Worm (Caenorhabditis elegans) whole organism, L4 larva: ENCODE results near the gene sri-43.
A peak's percentile ranks its signal among the peaks of the same experiment; 100 is the strongest.

Experiments
- R02D3.7 ChIP-seq: fragments of 150-350 bp; sonication (generic microtip); optimal IDR thresholded peaks from 3 replicates; lab custom pipeline; 2014; ENCODE audit warnings: missing biosample characterization, missing genetic modification characterization
- Y5F2A.4 ChIP-seq: fragments of 200-800 bp; sonication (Bioruptor generic); optimal IDR thresholded peaks from 2 replicates; lab custom pipeline; 2018; ENCODE audit warnings: mild to moderate bottlenecking, missing genetic modification characterization, missing compliant biosample characterization
- ama-1 ChIP-seq: fragments of 150-350 bp; optimal IDR thresholded peaks from 2 replicates; lab custom pipeline; 2014; ENCODE audit warnings: inconsistent platforms, mixed read lengths
- arid-1 ChIP-seq: fragments of 200-800 bp; sonication (Bioruptor generic); conservative IDR thresholded peaks from 2 replicates; pipeline ENCODE4 v1.3.6; 2022; ENCODE audit warnings: missing genetic modification reagents, missing genetic modification characterization, missing compliant biosample characterization
- attf-4 ChIP-seq: sonication (generic microtip); optimal IDR thresholded peaks from 3 replicates; lab custom pipeline; 2017; ENCODE audit warnings: missing biosample characterization, missing genetic modification characterization
- ceh-44 ChIP-seq: fragments of 200-800 bp; sonication (Bioruptor generic); IDR thresholded peaks from 2 replicates; pipeline ENCODE4 v1.3.6; 2022; ENCODE audit warnings: missing genetic modification reagents, missing genetic modification characterization, missing compliant biosample characterization
- ceh-62 ChIP-seq: sonication (generic microtip); optimal IDR thresholded peaks from 2 replicates; lab custom pipeline; 2017; ENCODE audit warnings: missing biosample characterization, missing genetic modification characterization
- ceh-82 ChIP-seq: sonication (generic microtip); optimal IDR thresholded peaks from 2 replicates; lab custom pipeline; 2017; ENCODE audit warnings: missing biosample characterization, missing genetic modification characterization
- ctbp-1 ChIP-seq: fragments of 200-800 bp; sonication (Bioruptor generic); IDR thresholded peaks from 2 replicates; pipeline ENCODE4 v1.3.6; 2022; ENCODE audit warnings: missing genetic modification reagents, missing genetic modification characterization, missing compliant biosample characterization
- daf-12 ChIP-seq: fragments of 150-350 bp; optimal IDR thresholded peaks from 2 replicates; lab custom pipeline; 2014; ENCODE audit warnings: missing biosample characterization, missing genetic modification reagents, missing genetic modification characterization
- daf-16 ChIP-seq, 3 experiments: sonication (generic microtip); optimal IDR thresholded peaks; 2 replicates each; lab custom pipeline; 2016 to 2017; ENCODE audit warnings: missing genetic modification characterization in 3 of 3, missing genetic modification reagents in 3 of 3, mild to moderate bottlenecking in 2 of 3, missing compliant biosample characterization in 2 of 3, missing biosample characterization in 1 of 3, moderate library complexity in 1 of 3
- dmd-6 ChIP-seq: fragments of 200-800 bp; sonication (Bioruptor generic); IDR thresholded peaks from 2 replicates; pipeline ENCODE4 v1.3.6; 2022; ENCODE audit warnings: missing genetic modification reagents, missing genetic modification characterization, missing compliant biosample characterization
- dmd-8 ChIP-seq: fragments of 200-800 bp; sonication (Bioruptor generic); IDR thresholded peaks from 2 replicates; pipeline ENCODE4 v1.3.6; 2022; ENCODE audit warnings: missing genetic modification characterization, missing compliant biosample characterization
- dve-1 ChIP-seq: sonication (generic microtip); optimal IDR thresholded peaks from 2 replicates; lab custom pipeline; 2017; ENCODE audit warnings: antibody characterized with exemption, mild to moderate bottlenecking, missing genetic modification characterization, missing compliant biosample characterization; ENCODE audit not compliant: insufficient read depth
- hlh-30 ChIP-seq: sonication (generic microtip); optimal IDR thresholded peaks from 2 replicates; lab custom pipeline; 2017; ENCODE audit warnings: antibody characterized with exemption, mild to moderate bottlenecking, missing genetic modification characterization, missing compliant biosample characterization; ENCODE audit not compliant: insufficient read depth
- hmg-1.1 ChIP-seq: fragments of 200-800 bp; sonication (Bioruptor generic); IDR thresholded peaks from 2 replicates; pipeline ENCODE4 v1.3.6; 2022; ENCODE audit warnings: missing genetic modification reagents, missing genetic modification characterization, missing compliant biosample characterization
- jun-1 ChIP-seq: fragments of 150-350 bp; optimal IDR thresholded peaks from 2 replicates; lab custom pipeline; 2014; ENCODE audit warnings: missing biosample characterization, missing genetic modification reagents, missing genetic modification characterization
- lin-13 ChIP-seq: fragments of 150-350 bp; optimal IDR thresholded peaks from 2 replicates; lab custom pipeline; 2014; ENCODE audit warnings: missing biosample characterization, missing genetic modification reagents, missing genetic modification characterization
- lin-38 ChIP-seq: fragments of 200-800 bp; sonication (Bioruptor generic); IDR thresholded peaks from 2 replicates; pipeline ENCODE4 v1.3.6; 2022; ENCODE audit warnings: missing genetic modification reagents, missing genetic modification characterization, missing compliant biosample characterization
- lsy-2 ChIP-seq, 2 experiments: fragments of 150-350 bp in 1 of 2; sonication (generic microtip) in 1 of 2; optimal IDR thresholded peaks; 2 replicates each; lab custom pipeline; 2014 to 2017; ENCODE audit warnings: missing biosample characterization in 2 of 2, missing genetic modification characterization in 2 of 2
- madf-9 ChIP-seq: fragments of 200-800 bp; sonication (Bioruptor generic); conservative IDR thresholded peaks from 2 replicates; pipeline ENCODE4 v1.3.6; 2022; ENCODE audit warnings: missing genetic modification reagents, missing genetic modification characterization, missing compliant biosample characterization
- mep-1 ChIP-seq: fragments of 150-350 bp; sonication (generic microtip); optimal IDR thresholded peaks from 3 replicates; lab custom pipeline; 2014; ENCODE audit warnings: missing biosample characterization, missing genetic modification characterization
- mes-2 ChIP-seq: sonication (generic microtip); optimal IDR thresholded peaks from 2 replicates; lab custom pipeline; 2016; ENCODE audit warnings: missing genotype, mild to moderate bottlenecking, missing genetic modification characterization, missing compliant biosample characterization; ENCODE audit not compliant: poor library complexity, severe bottlenecking
- nhr-28 ChIP-seq: fragments of 150-350 bp; optimal IDR thresholded peaks from 2 replicates; lab custom pipeline; 2014; ENCODE audit warnings: missing biosample characterization, missing genetic modification characterization
- nhr-42 ChIP-seq: fragments of 200-800 bp; sonication (Bioruptor generic); IDR thresholded peaks from 2 replicates; pipeline ENCODE4 v1.3.6; 2022; ENCODE audit warnings: missing genetic modification characterization, missing compliant biosample characterization
- nhr-48 ChIP-seq: sonication (generic microtip); optimal IDR thresholded peaks from 2 replicates; lab custom pipeline; 2016; ENCODE audit warnings: mild to moderate bottlenecking, missing genetic modification characterization, missing compliant biosample characterization
- nhr-6 ChIP-seq: fragments of 150-350 bp; optimal IDR thresholded peaks from 2 replicates; lab custom pipeline; 2014; ENCODE audit warnings: missing biosample characterization, missing genetic modification characterization
- nhr-76 ChIP-seq: fragments of 150-350 bp; optimal IDR thresholded peaks from 2 replicates; lab custom pipeline; 2014; ENCODE audit warnings: missing biosample characterization, missing genetic modification characterization
- nhr-77 ChIP-seq: fragments of 150-350 bp; optimal IDR thresholded peaks from 2 replicates; lab custom pipeline; 2014; ENCODE audit warnings: missing biosample characterization, missing genetic modification characterization
- pha-4 ChIP-seq, 2 experiments: fragments of 150-350 bp in 1 of 2; fragments of 200-800 bp in 1 of 2; sonication (Bioruptor generic) in 1 of 2; IDR thresholded peaks in 1 of 2; optimal IDR thresholded peaks in 1 of 2; 2 replicates each; pipeline versions ENCODE4 v1.3.6 to Lab custom; 2014 to 2022; ENCODE audit warnings: missing genetic modification characterization in 2 of 2, missing genetic modification reagents in 2 of 2, missing biosample characterization in 1 of 2, missing compliant biosample characterization in 1 of 2
- php-3 ChIP-seq: fragments of 200-800 bp; sonication (Bioruptor generic); IDR thresholded peaks from 2 replicates; pipeline ENCODE4 v1.3.6; 2022; ENCODE audit warnings: missing genetic modification reagents, missing genetic modification characterization, missing compliant biosample characterization
- rbr-2 ChIP-seq: sonication (generic microtip); optimal IDR thresholded peaks from 2 replicates; lab custom pipeline; 2016; ENCODE audit warnings: missing genotype, missing genetic modification characterization, missing compliant biosample characterization
- saeg-2 ChIP-seq: fragments of 200-800 bp; sonication (Bioruptor generic); IDR thresholded peaks from 2 replicates; pipeline ENCODE4 v1.3.6; 2022; ENCODE audit warnings: missing genetic modification reagents, missing genetic modification characterization, missing compliant biosample characterization
- sdz-12 ChIP-seq: fragments of 200-800 bp; sonication (Bioruptor generic); optimal IDR thresholded peaks from 2 replicates; lab custom pipeline; 2018; ENCODE audit warnings: mild to moderate bottlenecking, missing genetic modification characterization, missing compliant biosample characterization
- set-16 ChIP-seq: fragments of 200-800 bp; sonication (Bioruptor generic); IDR thresholded peaks from 2 replicates; pipeline ENCODE4 v1.3.6; 2022; ENCODE audit warnings: missing genetic modification reagents, missing genetic modification characterization, missing compliant biosample characterization
- snpc-4 ChIP-seq: fragments of 150-350 bp; optimal IDR thresholded peaks from 2 replicates; lab custom pipeline; 2014; ENCODE audit warnings: missing biosample characterization, missing genetic modification characterization
- spr-3 ChIP-seq: fragments of 200-800 bp; sonication (Bioruptor generic); optimal IDR thresholded peaks from 2 replicates; lab custom pipeline; 2018; ENCODE audit warnings: mild to moderate bottlenecking, missing genetic modification characterization, missing compliant biosample characterization
- tra-1 ChIP-seq: fragments of 200-800 bp; sonication (Bioruptor generic); IDR thresholded peaks from 2 replicates; pipeline ENCODE4 v1.3.6; 2022; ENCODE audit warnings: missing genetic modification reagents, missing genetic modification characterization, missing compliant biosample characterization
- ztf-7 ChIP-seq: fragments of 150-350 bp; optimal IDR thresholded peaks from 2 replicates; lab custom pipeline; 2014; ENCODE audit warnings: missing biosample characterization, missing genetic modification characterization

sri-43 gene

DNA sequence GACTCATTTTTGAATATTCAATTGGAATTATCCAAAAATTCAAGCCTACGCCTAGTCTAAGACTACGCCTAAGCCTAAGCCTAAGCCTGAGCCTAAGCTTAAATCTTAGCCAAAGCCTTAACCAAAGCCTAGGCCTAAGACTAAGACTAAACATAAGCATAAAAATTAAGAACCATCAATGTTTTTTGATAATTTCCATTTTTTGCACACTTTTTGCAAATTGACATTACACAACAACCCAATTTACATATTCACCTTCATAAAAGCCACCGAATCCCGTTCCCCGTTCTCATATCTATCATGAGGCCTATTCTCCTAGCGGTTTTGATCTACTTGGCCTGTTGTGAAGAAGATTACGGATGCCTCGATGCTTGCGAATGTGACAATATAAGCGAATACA is 27.0 kb downstream of the sri-43 start, which contains the start of gene T10D4.7:
TSS of gene T10D4.7 (plus strand) at position 301 of the 400 bp plus-strand sequence.
- TF ChIP-seq lin-13 (GFP tag; lab: Kevin White, UChicago) (no peak), tra-1 (GFP tag; lab: Robert Waterston, UW) (no peak), daf-12 (tag; lab: Kevin White, UChicago) (no peak), php-3 (GFP tag; lab: Robert Waterston, UW) (no peak), ama-1 (lab: Kevin White, UChicago) (no peak), saeg-2 (GFP tag; lab: Robert Waterston, UW) (no peak), mep-1 (tag; lab: Kevin White, UChicago) (no peak)

DNA sequence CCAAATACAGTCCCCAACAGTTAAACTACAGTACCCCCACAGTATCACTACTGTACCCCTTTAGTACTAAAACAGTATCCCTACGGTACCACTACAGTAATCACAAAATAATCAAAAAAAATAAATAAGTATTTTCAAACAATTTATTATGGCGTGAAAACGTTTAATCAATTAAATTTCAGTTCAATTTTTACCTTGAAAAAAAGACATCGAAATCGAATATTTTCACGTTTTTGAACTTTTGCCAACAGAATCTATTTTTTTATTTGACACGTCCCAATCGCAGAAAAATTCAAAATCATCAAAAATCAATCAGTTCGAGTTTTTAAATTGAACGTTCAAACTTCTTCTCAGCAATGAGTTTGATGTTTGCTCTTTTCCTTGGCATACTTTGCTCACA is 30.5 kb downstream of the sri-43 start, which contains the start of gene clec-123:
TSS of gene clec-123 (plus strand) at position 301 of the 400 bp plus-strand sequence.
- no peak for TF ChIP-seq pha-4 (GFP tag; IDR thresholded peaks at IDR 0.05; lab: Robert Waterston, UW)
- no peak for TF ChIP-seq pha-4 (tag; optimal IDR thresholded peaks at IDR 0.05; lab: Kevin White, UChicago)
- TF ChIP-seq ceh-44 (GFP tag; lab: Robert Waterston, UW): no peak
- no peak for TF ChIP-seq snpc-4 (tag; lab: Kevin White, UChicago)
- TF ChIP-seq hlh-30: no peak
- no peak for TF ChIP-seq R02D3.7
- TF ChIP-seq attf-4 (tag; lab: Kevin White, UChicago): no peak
- no peak for TF ChIP-seq ceh-82 (tag; lab: Kevin White, UChicago)
- no peak for TF ChIP-seq nhr-48
- no peak for TF ChIP-seq ama-1 (lab: Kevin White, UChicago)
- TF ChIP-seq lsy-2 (tag; optimal IDR thresholded peaks at IDR 0.05; lab: Kevin White, UChicago): no peak
- TF ChIP-seq ctbp-1 (GFP tag; lab: Robert Waterston, UW): no peak
- no peak for TF ChIP-seq nhr-42 (GFP tag; lab: Robert Waterston, UW)
- TF ChIP-seq set-16 (GFP tag; lab: Robert Waterston, UW): no peak
- no peak for TF ChIP-seq arid-1 (GFP tag; lab: Robert Waterston, UW)
- TF ChIP-seq ztf-7 (tag; lab: Kevin White, UChicago): no peak
- no peak for TF ChIP-seq madf-9 (GFP tag; lab: Robert Waterston, UW)

DNA sequence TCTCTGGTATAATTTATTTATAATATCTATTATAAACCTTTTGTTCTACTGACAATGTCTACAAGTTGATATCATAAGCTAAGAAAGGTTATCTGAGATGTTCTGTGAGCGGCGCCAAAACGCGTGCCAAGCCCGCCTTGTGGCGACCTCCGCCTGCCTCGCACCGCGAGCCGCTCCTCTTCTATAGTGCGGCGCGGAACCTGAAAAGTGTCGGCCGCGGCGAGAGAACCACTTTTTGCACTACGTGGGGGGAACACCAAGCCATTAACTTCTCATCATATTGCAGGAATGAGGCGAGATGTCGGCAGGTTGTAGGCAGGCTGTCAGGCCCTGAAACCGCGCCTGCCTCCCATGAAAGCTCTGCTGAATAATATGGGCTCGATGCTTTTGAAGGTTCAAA is 31.2 kb downstream of the sri-43 start:
- TF ChIP-seq snpc-4 (tag; lab: Kevin White, UChicago) (peak; percentile 53), sdz-12 (GFP tag; lab: Kevin White, UChicago) (no peak), lin-38 (no peak; the same call in 1 of the 2 replicates), arid-1 (GFP tag; lab: Robert Waterston, UW) (no peak), nhr-77 (tag; lab: Kevin White, UChicago) (no peak), nhr-28 (tag; lab: Kevin White, UChicago) (no peak), set-16 (GFP tag; lab: Robert Waterston, UW) (peak; percentile 88), pha-4 (GFP tag; IDR thresholded peaks at IDR 0.05; lab: Robert Waterston, UW) (peak; percentile 22; the same call in 1 of the 2 replicates), pha-4 (tag; optimal IDR thresholded peaks at IDR 0.05; lab: Kevin White, UChicago) (no peak)

ce11 chrII:3112313-3112712 is 32.1 kb downstream of the sri-43 start, which contains the start of gene Y25C1A.2:
Gene Y25C1A.2, plus strand, starts transcription at chrII:3112613.
- TF ChIP-seq dmd-8 (GFP tag; lab: Robert Waterston, UW) (no peak), nhr-48 (no peak), dmd-6 (GFP tag; lab: Robert Waterston, UW) (no peak), rbr-2 (no peak), nhr-6 (no peak), tra-1 (GFP tag; lab: Robert Waterston, UW) (no peak), daf-12 (tag; lab: Kevin White, UChicago) (no peak), ceh-62 (tag; lab: Kevin White, UChicago) (no peak), lsy-2 (tag; optimal IDR thresholded peaks at IDR 0.05; lab: Kevin White, UChicago) (no peak), lin-38 (no peak), spr-3 (GFP tag; lab: Kevin White, UChicago) (no peak)

DNA sequence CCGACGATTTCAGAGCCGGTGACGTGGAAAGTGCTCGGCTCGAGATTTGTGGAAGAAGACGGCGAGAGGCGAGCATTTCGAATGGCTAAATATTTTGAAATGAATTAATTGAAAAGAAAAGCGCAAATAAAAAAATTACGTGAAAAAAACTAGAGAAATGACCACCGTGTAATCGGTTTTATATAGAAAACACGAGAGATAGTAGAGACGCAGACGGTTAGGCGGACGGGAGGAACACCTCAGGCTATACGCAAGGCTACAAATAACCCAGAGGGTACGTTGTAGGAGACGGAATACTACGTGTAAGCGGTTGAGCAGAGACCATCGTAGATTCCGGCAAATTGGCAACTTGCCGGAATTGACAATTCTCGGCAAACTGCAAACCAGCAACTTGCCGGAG is 33.3 kb downstream of the sri-43 start, which contains the start of gene Y25C1A.13:
TSS of gene Y25C1A.13 (minus strand) at position 101 of the 400 bp plus-strand sequence.
- TF ChIP-seq daf-16 (GFP tag; optimal IDR thresholded peaks at IDR 0.05; lab: Kevin White, UChicago) (no peak), daf-16 (tag; optimal IDR thresholded peaks at IDR 0.05; lab: Kevin White, UChicago) (peak; percentile 9), nhr-76 (tag; lab: Kevin White, UChicago) (no peak), hmg-1.1 (GFP tag; lab: Robert Waterston, UW) (0 out of 2 replicates have a peak, but pooled peaks have one; percentile 40), dve-1 (tag; lab: Kevin White, UChicago) (peak; percentile 6), mes-2 (tag; lab: Kevin White, UChicago) (peak; percentile 53), Y5F2A.4 (GFP tag; lab: Kevin White, UChicago) (no peak), jun-1 (tag; lab: Kevin White, UChicago) (no peak)
